Worm (Caenorhabditis elegans) whole organism, L2 larva: ENCODE measurements around the gene nspg-13.

Experiments
- C34F6.9 ChIP-seq: fragments of 150-350 bp; optimal IDR thresholded peaks from 2 replicates; lab custom pipeline; 2014; ENCODE audit warnings: missing biosample characterization, missing genetic modification characterization
- F13H6.1 ChIP-seq: sonication (generic microtip); optimal IDR thresholded peaks from 2 replicates; lab custom pipeline; 2016; ENCODE audit warnings: missing genetic modification characterization, missing compliant biosample characterization
- R02D3.7 ChIP-seq: fragments of 150-350 bp; optimal IDR thresholded peaks from 2 replicates; lab custom pipeline; 2014; ENCODE audit warnings: missing biosample characterization, missing genetic modification characterization
- Y55F3AM.14 ChIP-seq: fragments of 200-800 bp; sonication (Bioruptor generic); optimal IDR thresholded peaks from 2 replicates; lab custom pipeline; 2018; ENCODE audit warnings: mild to moderate bottlenecking, missing genetic modification characterization, missing compliant biosample characterization
- ZK546.5 ChIP-seq: sonication (generic microtip); optimal IDR thresholded peaks from 2 replicates; lab custom pipeline; 2017; ENCODE audit warnings: missing biosample characterization, missing genetic modification characterization
- alr-1 ChIP-seq: fragments of 150-350 bp; optimal IDR thresholded peaks from 2 replicates; lab custom pipeline; 2014; ENCODE audit warnings: missing biosample characterization, missing genetic modification characterization
- aly-2 ChIP-seq: fragments of 150-350 bp; optimal IDR thresholded peaks from 2 replicates; lab custom pipeline; 2014; ENCODE audit warnings: missing biosample characterization, missing genetic modification characterization
- blmp-1 ChIP-seq: sonication (generic microtip); optimal IDR thresholded peaks from 2 replicates; lab custom pipeline; 2017; ENCODE audit warnings: missing genetic modification characterization, mild to moderate bottlenecking, missing compliant biosample characterization, antibody characterized with exemption, moderate library complexity; ENCODE audit not compliant: insufficient read depth
- ceh-16 ChIP-seq: fragments of 150-350 bp; optimal IDR thresholded peaks from 2 replicates; lab custom pipeline; 2014; ENCODE audit warnings: missing biosample characterization, missing genetic modification characterization
- dmd-4 ChIP-seq: sonication (generic microtip); optimal IDR thresholded peaks from 2 replicates; lab custom pipeline; 2017; ENCODE audit warnings: missing biosample characterization, missing genetic modification characterization
- egl-27 ChIP-seq: sonication (generic microtip); optimal IDR thresholded peaks from 3 replicates; lab custom pipeline; 2017; ENCODE audit warnings: missing biosample characterization, missing genetic modification reagents, missing genetic modification characterization
- elt-1 ChIP-seq: fragments of 150-350 bp; optimal IDR thresholded peaks from 2 replicates; lab custom pipeline; 2014; ENCODE audit warnings: missing biosample characterization, missing genetic modification characterization
- elt-3 ChIP-seq: sonication (generic microtip); optimal IDR thresholded peaks from 2 replicates; lab custom pipeline; 2017; ENCODE audit warnings: missing biosample characterization, missing genetic modification characterization
- fos-1 ChIP-seq: fragments of 150-350 bp; optimal IDR thresholded peaks from 2 replicates; lab custom pipeline; 2014; ENCODE audit warnings: missing biosample characterization, missing genetic modification characterization
- gmeb-1 ChIP-seq: fragments of 150-350 bp; optimal IDR thresholded peaks from 2 replicates; lab custom pipeline; 2014; ENCODE audit warnings: missing biosample characterization, missing genetic modification characterization
- lsy-2 ChIP-seq, 2 experiments: fragments of 150-350 bp in 1 of 2; sonication (generic microtip) in 1 of 2; optimal IDR thresholded peaks; 2 replicates each; lab custom pipeline; 2014 to 2017; ENCODE audit warnings: missing biosample characterization in 2 of 2, missing genetic modification characterization in 2 of 2
- mab-5 ChIP-seq: fragments of 150-350 bp; optimal IDR thresholded peaks from 2 replicates; lab custom pipeline; 2014; ENCODE audit warnings: missing biosample characterization, missing genetic modification characterization
- mbf-1 ChIP-seq: sonication (generic microtip); optimal IDR thresholded peaks from 2 replicates; lab custom pipeline; 2017; ENCODE audit warnings: missing biosample characterization, missing genetic modification characterization
- mdl-1 ChIP-seq, 2 experiments: fragments of 150-350 bp in 1 of 2; sonication (generic microtip) in 1 of 2; optimal IDR thresholded peaks; 2 replicates each; lab custom pipeline; 2017; ENCODE audit warnings: missing biosample characterization in 2 of 2, missing genetic modification characterization in 2 of 2
- nhr-10 ChIP-seq: sonication (generic microtip); optimal IDR thresholded peaks from 2 replicates; lab custom pipeline; 2017; ENCODE audit warnings: missing biosample characterization, missing genetic modification characterization
- nhr-11 ChIP-seq: fragments of 150-350 bp; optimal IDR thresholded peaks from 2 replicates; lab custom pipeline; 2014; ENCODE audit warnings: missing biosample characterization, missing genetic modification characterization
- nhr-12 ChIP-seq: fragments of 150-350 bp; optimal IDR thresholded peaks from 2 replicates; lab custom pipeline; 2014; ENCODE audit warnings: missing biosample characterization, missing genetic modification characterization
- nhr-129 ChIP-seq: fragments of 150-350 bp; optimal IDR thresholded peaks from 2 replicates; lab custom pipeline; 2014; ENCODE audit warnings: missing biosample characterization, missing genetic modification characterization
- nhr-21 ChIP-seq: fragments of 150-350 bp; optimal IDR thresholded peaks from 2 replicates; lab custom pipeline; 2014; ENCODE audit warnings: missing biosample characterization, missing genetic modification characterization
- nhr-23 ChIP-seq: fragments of 150-350 bp; optimal IDR thresholded peaks from 2 replicates; lab custom pipeline; 2014; ENCODE audit warnings: missing biosample characterization, missing genetic modification reagents, missing genetic modification characterization
- nhr-237 ChIP-seq: fragments of 150-350 bp; optimal IDR thresholded peaks from 2 replicates; lab custom pipeline; 2014; ENCODE audit warnings: missing biosample characterization, missing genetic modification characterization
- nhr-25 ChIP-seq: fragments of 150-350 bp; sonication (generic microtip); optimal IDR thresholded peaks from 3 replicates; lab custom pipeline; 2014; ENCODE audit warnings: missing biosample characterization, missing genetic modification characterization
- nhr-6 ChIP-seq: fragments of 150-350 bp; optimal IDR thresholded peaks from 2 replicates; lab custom pipeline; 2014; ENCODE audit warnings: missing biosample characterization, missing genetic modification characterization
- nhr-77 ChIP-seq: fragments of 150-350 bp; optimal IDR thresholded peaks from 2 replicates; lab custom pipeline; 2014; ENCODE audit warnings: missing biosample characterization, missing genetic modification characterization
- sem-4 ChIP-seq: fragments of 150-350 bp; optimal IDR thresholded peaks from 2 replicates; lab custom pipeline; 2014; ENCODE audit warnings: missing biosample characterization, missing genetic modification reagents, missing genetic modification characterization
- skn-1 ChIP-seq: sonication (generic microtip); optimal IDR thresholded peaks from 2 replicates; lab custom pipeline; 2017; ENCODE audit warnings: missing biosample characterization, missing genetic modification characterization
- sma-9 ChIP-seq, 2 experiments: fragments of 150-350 bp in 1 of 2; sonication (generic microtip) in 1 of 2; optimal IDR thresholded peaks; 2 replicates each; lab custom pipeline; 2014 to 2016; ENCODE audit warnings: missing genetic modification characterization in 2 of 2, mild to moderate bottlenecking in 1 of 2, missing biosample characterization in 1 of 2, missing compliant biosample characterization in 1 of 2, missing genetic modification reagents in 1 of 2, moderate library complexity in 1 of 2
- unc-39 ChIP-seq: fragments of 150-350 bp; optimal IDR thresholded peaks from 2 replicates; lab custom pipeline; 2014; ENCODE audit warnings: missing biosample characterization, missing genetic modification characterization
- unc-62 ChIP-seq: fragments of 150-350 bp; optimal IDR thresholded peaks from 2 replicates; lab custom pipeline; 2014; ENCODE audit warnings: missing biosample characterization, missing genetic modification reagents, missing genetic modification characterization
- zag-1 ChIP-seq: fragments of 150-350 bp; optimal IDR thresholded peaks from 2 replicates; lab custom pipeline; 2014; ENCODE audit warnings: missing biosample characterization, missing genetic modification characterization
- ztf-1 ChIP-seq: fragments of 200-800 bp; sonication (Bioruptor generic); conservative IDR thresholded peaks from 2 replicates; pipeline ENCODE4 v1.3.6; 2022; ENCODE audit warnings: missing genetic modification characterization, missing compliant biosample characterization

nspg-13 gene

ce11 chrX:5214790-5215189, 40.2 kb upstream of the nspg-13 start:
- TF ChIP-seq elt-1 (tag; lab: Kevin White, UChicago), result no peak
- TF ChIP-seq blmp-1 (tag; lab: Kevin White, UChicago), result no peak
- TF ChIP-seq nhr-23, result no peak
- TF ChIP-seq sem-4 (tag; lab: Kevin White, UChicago), result no peak
- no peak for TF ChIP-seq mbf-1
- no peak for TF ChIP-seq nhr-25 (tag; lab: Kevin White, UChicago)
- TF ChIP-seq nhr-12 (tag; lab: Kevin White, UChicago), result no peak
- TF ChIP-seq lsy-2 (tag; optimal IDR thresholded peaks at IDR 0.05; lab: Kevin White, UChicago), result no peak
- TF ChIP-seq nhr-129 (tag; lab: Kevin White, UChicago), result no peak
- TF ChIP-seq nhr-11 (tag; lab: Kevin White, UChicago), result no peak
- TF ChIP-seq ztf-1 (GFP tag; lab: Robert Waterston, UW), result no peak
- no peak for TF ChIP-seq nhr-10
- no peak for TF ChIP-seq nhr-21 (tag; lab: Kevin White, UChicago)
- TF ChIP-seq alr-1 (tag; lab: Kevin White, UChicago), result no peak
- no peak for TF ChIP-seq nhr-77 (tag; lab: Kevin White, UChicago)
- no peak for TF ChIP-seq unc-39 (tag; lab: Kevin White, UChicago)
- TF ChIP-seq R02D3.7 (tag; lab: Kevin White, UChicago), result no peak
- TF ChIP-seq Y55F3AM.14 (GFP tag; lab: Kevin White, UChicago), result no peak
- TF ChIP-seq, all 48 proteins: peak for 0

ce11 chrX:5216063-5216462, 38.9 kb upstream of the nspg-13 start, which contains the start of gene hrpa-2:
Gene hrpa-2 (plus strand): TSS chrX:5216363.
- TF ChIP-seq nhr-237 (tag; lab: Kevin White, UChicago) (no peak), zag-1 (tag; lab: Kevin White, UChicago) (no peak), C34F6.9 (tag; lab: Kevin White, UChicago) (no peak), gmeb-1 (tag; lab: Kevin White, UChicago) (no peak), ceh-16 (tag; lab: Kevin White, UChicago) (no peak), nhr-25 (tag; lab: Kevin White, UChicago) (no peak), sma-9 (GFP tag; optimal IDR thresholded peaks at IDR 0.05; lab: Kevin White, UChicago) (no peak), sma-9 (tag; optimal IDR thresholded peaks at IDR 0.05; lab: Kevin White, UChicago) (no peak), mbf-1 (no peak), nhr-21 (tag; lab: Kevin White, UChicago) (no peak), egl-27 (tag; lab: Kevin White, UChicago) (no peak), elt-3 (no peak), mab-5 (no peak), mdl-1 (tag; optimal IDR thresholded peaks at IDR 0.05; lab: Kevin White, UChicago) (no peak), aly-2 (tag; lab: Kevin White, UChicago) (no peak), nhr-6 (tag; lab: Kevin White, UChicago) (no peak), nhr-129 (tag; lab: Kevin White, UChicago) (no peak), elt-1 (tag; lab: Kevin White, UChicago) (no peak), ZK546.5 (tag; lab: Kevin White, UChicago) (no peak)

- TF ChIP-seq fos-1 (tag; lab: Kevin White, UChicago) (no peak), skn-1 (tag; lab: Kevin White, UChicago) (no peak), Y55F3AM.14 (GFP tag; lab: Kevin White, UChicago) (no peak), ceh-16 (tag; lab: Kevin White, UChicago) (no peak), alr-1 (tag; lab: Kevin White, UChicago) (no peak), unc-62 (GFP tag; lab: Kevin White, UChicago) (no peak), nhr-77 (tag; lab: Kevin White, UChicago) (no peak)
These were observed 36.7 kb upstream of the nspg-13 start for ce11 chrX:5218323-5218722.

ce11 chrX:5226265-5226664, 28.7 kb upstream of the nspg-13 start, which contains the start of gene H28G03.3:
Gene H28G03.3 (minus strand): TSS chrX:5226365.
- TF ChIP-seq nhr-23 (no peak), nhr-25 (tag; lab: Kevin White, UChicago) (no peak), gmeb-1 (tag; lab: Kevin White, UChicago) (no peak), F13H6.1 (tag; lab: Kevin White, UChicago) (no peak), mbf-1 (no peak), ztf-1 (GFP tag; lab: Robert Waterston, UW) (no peak), dmd-4 (tag; lab: Kevin White, UChicago) (no peak), alr-1 (tag; lab: Kevin White, UChicago) (no peak), sma-9 (GFP tag; optimal IDR thresholded peaks at IDR 0.05; lab: Kevin White, UChicago) (no peak), sma-9 (tag; optimal IDR thresholded peaks at IDR 0.05; lab: Kevin White, UChicago) (no peak), Y55F3AM.14 (GFP tag; lab: Kevin White, UChicago) (no peak)
